Worm (Caenorhabditis elegans) whole organism, L3 larva: Measurements from ENCODE around the gene Y116A8C.10.

Experiments used
- ZK546.5 ChIP-seq: sonication (generic microtip); optimal IDR thresholded peaks from 2 replicates; lab custom pipeline; 2017; ENCODE audit warnings: missing biosample characterization, missing genetic modification characterization
- aly-2 ChIP-seq: fragments of 150-350 bp; optimal IDR thresholded peaks from 2 replicates; lab custom pipeline; 2014; ENCODE audit warnings: missing biosample characterization, missing genetic modification characterization
- ama-1 ChIP-seq: fragments of 150-350 bp; optimal IDR thresholded peaks from 2 replicates; lab custom pipeline; 2018
- ceh-28 ChIP-seq: fragments of 150-350 bp; optimal IDR thresholded peaks from 2 replicates; lab custom pipeline; 2014; ENCODE audit warnings: missing biosample characterization, missing genetic modification reagents, missing genetic modification characterization
- ceh-82 ChIP-seq: fragments of 150-350 bp; optimal IDR thresholded peaks from 2 replicates; lab custom pipeline; 2014; ENCODE audit warnings: missing biosample characterization, missing genetic modification characterization
- daf-12 ChIP-seq: fragments of 150-350 bp; optimal IDR thresholded peaks from 2 replicates; lab custom pipeline; 2014; ENCODE audit warnings: missing biosample characterization, missing genetic modification reagents, missing genetic modification characterization
- egl-27 ChIP-seq: sonication (generic microtip); optimal IDR thresholded peaks from 4 replicates; lab custom pipeline; 2017; ENCODE audit warnings: missing biosample characterization, missing genetic modification reagents, missing genetic modification characterization
- egl-5 ChIP-seq: fragments of 150-350 bp; optimal IDR thresholded peaks from 2 replicates; lab custom pipeline; 2017; ENCODE audit warnings: missing biosample characterization, missing genetic modification reagents, missing genetic modification characterization, inconsistent platforms
- elt-1 ChIP-seq: fragments of 150-350 bp; optimal IDR thresholded peaks from 2 replicates; lab custom pipeline; 2014; ENCODE audit warnings: missing biosample characterization, missing genetic modification characterization
- eor-1 ChIP-seq, 2 experiments: fragments of 150-350 bp; optimal IDR thresholded peaks; 2 replicates each; lab custom pipeline; 2014 to 2018; ENCODE audit warnings: missing biosample characterization in 2 of 2, missing genetic modification characterization in 2 of 2
- fkh-10 ChIP-seq: sonication (generic microtip); optimal IDR thresholded peaks from 2 replicates; lab custom pipeline; 2017; ENCODE audit warnings: missing biosample characterization, missing genetic modification reagents, missing genetic modification characterization
- lin-39 ChIP-seq: fragments of 150-350 bp; optimal IDR thresholded peaks from 2 replicates; lab custom pipeline; 2018; ENCODE audit warnings: missing biosample characterization, missing genetic modification reagents, missing genetic modification characterization
- mml-1 ChIP-seq: fragments of 150-350 bp; sonication (generic microtip); optimal IDR thresholded peaks from 3 replicates; lab custom pipeline; 2014; ENCODE audit warnings: missing biosample characterization, missing genetic modification characterization
- nhr-11 ChIP-seq: fragments of 150-350 bp; optimal IDR thresholded peaks from 2 replicates; lab custom pipeline; 2014; ENCODE audit warnings: missing biosample characterization, missing genetic modification characterization
- nhr-12 ChIP-seq: fragments of 150-350 bp; optimal IDR thresholded peaks from 2 replicates; lab custom pipeline; 2014; ENCODE audit warnings: missing biosample characterization, missing genetic modification characterization
- nhr-23 ChIP-seq: fragments of 150-350 bp; optimal IDR thresholded peaks from 2 replicates; lab custom pipeline; 2014; ENCODE audit warnings: missing biosample characterization, missing genetic modification reagents, missing genetic modification characterization
- nhr-237 ChIP-seq: fragments of 150-350 bp; optimal IDR thresholded peaks from 2 replicates; lab custom pipeline; 2014; ENCODE audit warnings: missing biosample characterization, missing genetic modification characterization
- nhr-25 ChIP-seq: sonication (generic microtip); optimal IDR thresholded peaks from 2 replicates; lab custom pipeline; 2017; ENCODE audit warnings: missing biosample characterization, missing genetic modification characterization
- nhr-43 ChIP-seq: sonication (generic microtip); optimal IDR thresholded peaks from 2 replicates; lab custom pipeline; 2016; ENCODE audit warnings: mild to moderate bottlenecking, missing genetic modification characterization, missing compliant biosample characterization; ENCODE audit not compliant: poor library complexity, severe bottlenecking
- nhr-67 ChIP-seq: fragments of 150-350 bp; optimal IDR thresholded peaks from 2 replicates; lab custom pipeline; 2014; ENCODE audit warnings: missing biosample characterization, missing genetic modification characterization
- nhr-76 ChIP-seq: fragments of 150-350 bp; sonication (generic microtip); optimal IDR thresholded peaks from 5 replicates; lab custom pipeline; 2014; ENCODE audit warnings: missing biosample characterization, missing genetic modification characterization
- nhr-77 ChIP-seq: fragments of 150-350 bp; optimal IDR thresholded peaks from 2 replicates; lab custom pipeline; 2014; ENCODE audit warnings: missing biosample characterization, missing genetic modification characterization
- pha-4 ChIP-seq: fragments of 150-350 bp; optimal IDR thresholded peaks from 2 replicates; lab custom pipeline; 2014; ENCODE audit warnings: missing biosample characterization, missing genetic modification reagents, missing genetic modification characterization
- sea-2 ChIP-seq: fragments of 150-350 bp; sonication (generic microtip); optimal IDR thresholded peaks from 4 replicates; lab custom pipeline; 2014; ENCODE audit warnings: missing biosample characterization, missing genetic modification reagents, missing genetic modification characterization
- snpc-4 ChIP-seq: fragments of 150-350 bp; optimal IDR thresholded peaks from 2 replicates; lab custom pipeline; 2014; ENCODE audit warnings: missing biosample characterization, missing genetic modification characterization
- unc-39 ChIP-seq: sonication (generic microtip); optimal IDR thresholded peaks from 4 replicates; lab custom pipeline; 2017; ENCODE audit warnings: missing biosample characterization, missing genetic modification characterization
- unc-62 ChIP-seq: fragments of 150-350 bp; sonication (generic microtip); optimal IDR thresholded peaks from 4 replicates; lab custom pipeline; 2014; ENCODE audit warnings: missing biosample characterization, missing genetic modification reagents, missing genetic modification characterization
- zag-1 ChIP-seq: fragments of 150-350 bp; optimal IDR thresholded peaks from 2 replicates; lab custom pipeline; 2014; ENCODE audit warnings: missing biosample characterization, missing genetic modification characterization
- ztf-11 ChIP-seq: fragments of 150-350 bp; optimal IDR thresholded peaks from 2 replicates; lab custom pipeline; 2014; ENCODE audit warnings: missing biosample characterization, missing genetic modification characterization
- ztf-4 ChIP-seq: fragments of 150-350 bp; optimal IDR thresholded peaks from 2 replicates; lab custom pipeline; 2014; ENCODE audit warnings: missing biosample characterization, missing genetic modification characterization

Gene Y116A8C.10

DNA sequence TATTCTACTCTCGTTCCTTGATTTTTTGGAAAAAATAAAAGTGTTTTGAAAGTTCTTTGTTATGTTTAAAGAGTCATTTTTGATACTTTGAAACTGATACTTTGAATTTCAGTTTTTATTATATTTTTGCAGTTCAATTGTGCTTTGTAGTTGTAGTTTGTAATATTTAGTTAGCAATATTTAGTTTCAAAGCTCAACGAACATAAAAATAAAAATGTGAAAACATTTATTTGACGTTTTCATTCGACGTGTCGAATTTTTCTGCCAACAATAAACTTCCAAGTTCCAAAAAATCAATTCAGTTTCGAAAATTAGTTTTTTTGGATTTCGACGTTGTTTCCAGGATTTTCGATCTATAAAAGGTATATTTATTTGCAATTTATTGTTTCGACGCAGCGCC is 18.9 kb downstream of the Y116A8C.10 start, which contains the start of gene nep-23:
nep-23 (plus strand) TSS at position 301 of the 400 bp plus-strand sequence.
- TF ChIP-seq egl-27 (tag; lab: Kevin White, UChicago): no peak
- TF ChIP-seq lin-39: no peak
- TF ChIP-seq nhr-43: no peak
- no peak for TF ChIP-seq ZK546.5 (tag; lab: Kevin White, UChicago)
- TF ChIP-seq zag-1 (tag; lab: Kevin White, UChicago): no peak
- TF ChIP-seq nhr-11: no peak
- no peak for TF ChIP-seq mml-1
- TF ChIP-seq ceh-28 (tag; lab: Kevin White, UChicago): no peak
- TF ChIP-seq nhr-76 (tag; lab: Kevin White, UChicago): no peak
- TF ChIP-seq egl-5 (tag; lab: Kevin White, UChicago): no peak
- TF ChIP-seq ama-1 (lab: Kevin White, UChicago): no peak

DNA sequence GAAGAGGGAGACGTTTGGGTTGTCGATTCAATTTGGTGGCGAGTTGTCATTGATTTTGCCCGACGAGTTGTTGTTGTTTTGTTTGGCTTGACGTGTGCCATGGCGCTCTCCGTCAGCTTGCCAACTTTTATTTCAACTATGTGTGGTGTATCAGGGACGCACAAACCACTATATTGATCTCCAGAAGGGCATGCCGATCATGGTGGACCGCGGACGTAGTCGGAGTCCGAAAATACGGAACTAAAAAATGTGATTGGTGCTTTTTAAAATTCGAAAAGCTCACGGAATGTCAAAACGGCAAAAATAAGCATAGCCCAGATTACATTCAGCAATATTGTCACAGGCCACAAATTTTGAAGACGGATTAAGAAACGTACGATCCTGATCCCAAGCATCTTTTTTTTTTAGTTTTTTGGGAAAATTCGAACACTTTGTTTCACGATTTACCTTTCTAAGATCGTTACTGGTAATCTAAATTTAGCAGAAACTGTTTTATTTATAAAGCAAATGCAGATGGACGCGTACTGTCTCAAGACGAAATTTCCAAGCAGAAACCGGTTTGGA is 19.6 kb downstream of the Y116A8C.10 start, which contains the start of the genes Y116A8C.470 and Y116A8C.463:
Y116A8C.470 (minus strand) TSS at position 101 of the 564 bp plus-strand sequence.
Y116A8C.463 (plus strand) TSS at position 514 of the 564 bp plus-strand sequence.
- no peak for TF ChIP-seq nhr-67 (tag; lab: Kevin White, UChicago)
- TF ChIP-seq eor-1 (tag; optimal IDR thresholded peaks at IDR 0.05; lab: Kevin White, UChicago): no peak
- no peak for TF ChIP-seq ztf-11 (tag; lab: Kevin White, UChicago)

DNA sequence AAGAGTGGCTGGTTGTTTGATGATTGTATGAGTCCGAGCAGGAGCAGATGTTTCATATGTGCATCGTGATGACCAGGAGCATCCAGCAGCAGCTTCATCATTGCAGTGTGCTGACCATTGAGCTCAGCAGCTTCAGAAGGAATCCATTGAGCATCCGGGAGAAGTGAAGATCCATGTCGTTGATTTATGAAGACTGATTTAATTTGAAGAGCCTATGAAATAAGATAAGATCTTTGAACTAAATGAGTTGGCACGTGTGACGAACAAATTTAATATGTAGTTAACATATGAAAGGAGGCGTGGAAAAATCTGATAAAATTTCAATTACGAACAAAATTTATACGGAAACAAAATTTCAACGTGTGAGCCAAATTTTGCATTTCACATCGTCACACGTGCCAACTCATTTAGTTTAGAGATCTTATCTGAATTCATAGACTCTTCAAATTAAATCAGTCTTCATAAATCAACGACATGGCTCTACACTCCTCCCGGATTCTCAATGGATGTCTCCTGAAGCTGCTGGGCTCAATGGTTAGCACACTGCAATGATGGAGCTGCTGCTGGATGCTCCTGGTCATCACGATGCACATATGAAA is 21.0 kb downstream of the Y116A8C.10 start, which contains the start of the genes Y116A8C.469 and Y116A8C.468:
Y116A8C.469 (minus strand) TSS at position 101 of the 599 bp plus-strand sequence.
Y116A8C.468 (plus strand) TSS at position 549 of the 599 bp plus-strand sequence.
- no peak for TF ChIP-seq aly-2 (tag; lab: Kevin White, UChicago)
- no peak for TF ChIP-seq mml-1
- no peak for TF ChIP-seq elt-1
- no peak for TF ChIP-seq sea-2
- TF ChIP-seq snpc-4 (tag; lab: Kevin White, UChicago): no peak
- no peak for TF ChIP-seq nhr-25 (tag; lab: Kevin White, UChicago)
- TF ChIP-seq ztf-11 (tag; lab: Kevin White, UChicago): no peak
- TF ChIP-seq pha-4 (tag; lab: Kevin White, UChicago): no peak
- no peak for TF ChIP-seq daf-12 (tag; lab: Kevin White, UChicago)
- no peak for TF ChIP-seq fkh-10

DNA sequence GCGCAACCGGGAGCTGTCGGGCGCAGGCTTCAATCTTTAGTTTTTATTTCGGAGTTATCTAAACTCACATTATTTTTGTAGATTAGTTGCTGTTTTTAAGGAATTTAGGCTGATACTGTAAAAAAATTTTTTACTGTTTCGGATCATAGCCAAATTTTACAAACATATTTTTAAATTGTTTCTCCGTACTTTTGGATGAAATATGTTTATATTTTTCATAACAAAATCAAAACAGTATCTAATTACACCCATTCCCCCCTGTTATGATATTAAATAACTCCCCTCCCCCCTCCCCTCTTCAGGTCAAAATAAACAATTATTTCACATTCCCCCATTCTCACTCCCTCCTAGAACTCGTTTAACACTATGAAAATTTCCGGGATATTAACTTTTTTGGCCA is 23.1 kb downstream of the Y116A8C.10 start, which contains the start of gene Y116A8C.3:
Y116A8C.3 (plus strand) TSS at position 301 of the 400 bp plus-strand sequence.
- TF ChIP-seq sea-2 (no peak), pha-4 (tag; lab: Kevin White, UChicago) (no peak), nhr-77 (tag; lab: Kevin White, UChicago) (no peak), nhr-43 (no peak), nhr-25 (tag; lab: Kevin White, UChicago) (no peak), unc-39 (tag; lab: Kevin White, UChicago) (no peak), nhr-237 (no peak), zag-1 (tag; lab: Kevin White, UChicago) (no peak), egl-5 (tag; lab: Kevin White, UChicago) (no peak), nhr-12 (tag; lab: Kevin White, UChicago) (no peak), nhr-11 (no peak), unc-62 (GFP tag; lab: Kevin White, UChicago) (no peak), daf-12 (tag; lab: Kevin White, UChicago) (no peak), mml-1 (no peak), nhr-23 (no peak), ztf-11 (tag; lab: Kevin White, UChicago) (no peak)
- TF ChIP-seq, all 47 proteins: peak for 0

DNA sequence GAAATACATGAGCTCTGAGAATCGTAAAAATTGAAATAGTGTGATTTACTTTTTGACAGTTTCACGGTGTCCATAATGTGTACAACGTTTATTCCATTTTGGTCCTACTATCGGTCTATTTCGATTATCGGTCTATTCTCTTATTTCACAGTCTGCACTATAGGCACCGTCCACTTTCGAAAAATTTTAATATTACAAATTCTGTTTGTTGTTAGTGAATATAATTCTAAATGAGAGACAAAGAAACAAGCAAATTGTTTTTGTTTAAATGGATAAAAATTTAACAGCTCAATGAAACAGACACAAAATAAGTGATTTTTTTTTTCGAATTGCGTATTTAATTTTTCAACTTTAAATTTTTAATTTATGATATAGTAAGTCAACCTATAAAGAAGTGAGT is 40.7 kb downstream of the Y116A8C.10 start:
- no peak for TF ChIP-seq fkh-10
- no peak for TF ChIP-seq ceh-82
- TF ChIP-seq egl-5 (tag; lab: Kevin White, UChicago): no peak
- no peak for TF ChIP-seq ztf-4 (tag; lab: Kevin White, UChicago)
- no peak for TF ChIP-seq unc-39 (tag; lab: Kevin White, UChicago)
- TF ChIP-seq nhr-25 (tag; lab: Kevin White, UChicago): no peak
- TF ChIP-seq zag-1 (tag; lab: Kevin White, UChicago): no peak
- no peak for TF ChIP-seq ama-1 (lab: Kevin White, UChicago)
- no peak for TF ChIP-seq nhr-67 (tag; lab: Kevin White, UChicago)
